Fruit fly (Drosophila melanogaster) whole organism, adult: Measurements from ENCODE around the gene Ttc26.

Experiments
- CG11617 ChIP-seq: fragments of 200-800 bp; sonication (Bioruptor generic); optimal IDR thresholded peaks from 2 replicates; lab custom pipeline; 2017; ENCODE audit warnings: mild to moderate bottlenecking, missing biosample characterization, missing genetic modification reagents, missing genetic modification characterization
- CG12768 ChIP-seq: fragments of 200-800 bp; sonication (Bioruptor generic); optimal IDR thresholded peaks from 2 replicates; lab custom pipeline; 2017; ENCODE audit warnings: missing biosample characterization, missing genetic modification characterization, mild to moderate bottlenecking, moderate library complexity, missing genetic modification reagents
- CG14711 ChIP-seq: fragments of 200-800 bp; sonication (Bioruptor generic); optimal IDR thresholded peaks from 2 replicates; lab custom pipeline; 2018; ENCODE audit warnings: missing biosample characterization, mild to moderate bottlenecking, missing genetic modification characterization, moderate library complexity
- CG1620 ChIP-seq: fragments of 200-800 bp; sonication (Bioruptor generic); optimal IDR thresholded peaks from 2 replicates; lab custom pipeline; 2016; ENCODE audit warnings: missing biosample characterization, missing genetic modification characterization
- CG33017 ChIP-seq: fragments of 200-800 bp; sonication (Bioruptor generic); optimal IDR thresholded peaks from 2 replicates; lab custom pipeline; 2018; ENCODE audit warnings: missing biosample characterization, mild to moderate bottlenecking, missing genetic modification characterization, moderate library complexity
- CG5204 ChIP-seq: fragments of 200-800 bp; sonication (Bioruptor generic); optimal IDR thresholded peaks from 2 replicates; lab custom pipeline; 2016; ENCODE audit warnings: missing biosample characterization, missing genetic modification characterization
- CG7045 ChIP-seq: fragments of 200-800 bp; sonication (Bioruptor generic); optimal IDR thresholded peaks from 2 replicates; lab custom pipeline; 2017; ENCODE audit warnings: missing biosample characterization, mild to moderate bottlenecking, missing genetic modification characterization
- CG7101 ChIP-seq: fragments of 200-800 bp; sonication (Bioruptor generic); optimal IDR thresholded peaks from 2 replicates; lab custom pipeline; 2018; ENCODE audit warnings: missing biosample characterization, mild to moderate bottlenecking, missing genetic modification characterization, moderate library complexity
- Clk ChIP-seq: fragments of 200-800 bp; sonication (Bioruptor generic); optimal IDR thresholded peaks from 2 replicates; lab custom pipeline; 2017; ENCODE audit warnings: missing biosample characterization, missing genetic modification characterization
- Crg-1 ChIP-seq: fragments of 200-800 bp; sonication (Bioruptor generic); optimal IDR thresholded peaks from 2 replicates; lab custom pipeline; 2016; ENCODE audit warnings: missing biosample characterization, missing genetic modification characterization
- Hr96 ChIP-seq: fragments of 200-800 bp; sonication (Bioruptor generic); optimal IDR thresholded peaks from 2 replicates; lab custom pipeline; 2016; ENCODE audit warnings: missing biosample characterization, missing genetic modification characterization
- Mnt ChIP-seq: fragments of 200-800 bp; sonication (Bioruptor generic); optimal IDR thresholded peaks from 2 replicates; lab custom pipeline; 2016; ENCODE audit warnings: missing biosample characterization, mild to moderate bottlenecking, missing genetic modification characterization
- bab1 ChIP-seq: fragments of 200-800 bp; sonication (Bioruptor generic); optimal IDR thresholded peaks from 3 replicates; lab custom pipeline; 2019; ENCODE audit warnings: missing biosample characterization, mild to moderate bottlenecking, missing genetic modification characterization, moderate library complexity
- cic ChIP-seq: fragments of 200-800 bp; sonication (Bioruptor generic); optimal IDR thresholded peaks from 2 replicates; lab custom pipeline; 2017; ENCODE audit warnings: missing biosample characterization, mild to moderate bottlenecking, missing genetic modification characterization, moderate library complexity
- cnc ChIP-seq, 2 experiments: fragments of >200 bp; optimal IDR thresholded peaks; 2 replicates each; lab custom pipeline; 2017
- ovo ChIP-seq: fragments of 200-800 bp; sonication (Bioruptor generic); optimal IDR thresholded peaks from 2 replicates; lab custom pipeline; 2016; ENCODE audit warnings: missing biosample characterization, missing genetic modification characterization
- pad ChIP-seq: fragments of 200-800 bp; sonication (Bioruptor generic); optimal IDR thresholded peaks from 3 replicates; lab custom pipeline; 2017; ENCODE audit warnings: missing biosample characterization, missing genetic modification characterization, mild to moderate bottlenecking, moderate library complexity, missing genetic modification reagents
- tj ChIP-seq: fragments of 200-800 bp; sonication (Bioruptor generic); optimal IDR thresholded peaks from 3 replicates; lab custom pipeline; 2017; ENCODE audit warnings: missing biosample characterization, mild to moderate bottlenecking, missing genetic modification characterization, moderate library complexity
- toe ChIP-seq: fragments of 200-800 bp; sonication (Bioruptor generic); optimal IDR thresholded peaks from 2 replicates; lab custom pipeline; 2016; ENCODE audit warnings: missing biosample characterization, missing genetic modification characterization

Ttc26 gene

DNA sequence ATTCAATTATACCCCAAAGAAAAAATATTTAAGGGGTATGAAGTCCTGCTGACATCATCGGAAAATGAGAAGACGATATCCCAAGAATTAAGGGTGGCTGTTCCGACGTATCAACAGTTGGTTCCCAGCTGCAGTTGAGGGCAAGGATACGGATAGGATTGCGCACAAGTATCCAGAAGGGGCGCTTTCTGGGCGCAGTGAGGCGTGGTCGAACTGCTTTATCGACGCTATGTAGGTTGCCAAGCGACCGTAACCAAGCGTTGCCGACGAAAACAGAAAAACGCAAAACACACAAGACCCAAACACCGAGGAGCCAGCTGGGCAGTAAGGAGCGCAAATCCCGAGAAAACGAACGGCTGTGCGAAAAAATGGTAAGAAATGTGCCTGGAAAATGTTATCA is at the start of gene Ttc26:
Gene Ttc26 (plus strand): TSS at position 289 of the 400 bp plus-strand sequence.
- TF ChIP-seq CG7101 (tag; lab: Kevin White, UChicago), result no peak
- no peak for TF ChIP-seq bab1 (GFP tag; lab: Kevin White, UChicago)
- TF ChIP-seq CG14711 (tag; lab: Kevin White, UChicago), result no peak

dm6 chr3R:15730629-15731028 is 43.6 kb upstream of the Ttc26 start:
- TF ChIP-seq ovo (no peak), cnc (optimal IDR thresholded peaks at IDR 0.05; lab: Kevin White, UChicago) (no peak), CG11617 (GFP tag; lab: Kevin White, UChicago) (no peak), pad (GFP tag; lab: Kevin White, UChicago) (no peak)

DNA sequence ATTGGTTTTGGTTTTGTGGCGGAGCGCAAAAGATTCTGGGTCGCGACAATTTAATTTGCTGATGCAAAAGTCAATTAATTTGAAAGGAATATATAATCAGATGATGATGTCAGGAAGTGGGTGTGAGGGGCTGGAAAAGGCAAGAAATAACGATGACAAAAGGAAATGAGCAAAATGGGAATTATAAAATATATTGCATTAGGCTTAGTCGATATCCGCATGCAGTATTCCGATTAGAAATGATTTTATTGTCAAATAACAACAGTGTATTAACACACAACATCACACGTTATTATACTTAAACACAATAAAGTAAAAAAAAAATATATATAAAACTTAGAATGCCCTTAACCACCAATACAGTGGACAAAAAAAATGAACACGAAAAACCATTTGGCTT is 42.8 kb upstream of the Ttc26 start, which contains the start of gene CG34274:
Gene CG34274 (plus strand): TSS at position 301 of the 400 bp plus-strand sequence.
- no peak for TF ChIP-seq CG5204
- no peak for TF ChIP-seq CG11617 (GFP tag; lab: Kevin White, UChicago)

dm6 chr3R:15744354-15744753 is 29.9 kb upstream of the Ttc26 start, which contains the start of gene CG4520:
TSS of gene CG4520 (plus strand) at chr3R:15744654.
- TF ChIP-seq CG1620 (GFP tag; lab: Kevin White, UChicago), result no peak

DNA sequence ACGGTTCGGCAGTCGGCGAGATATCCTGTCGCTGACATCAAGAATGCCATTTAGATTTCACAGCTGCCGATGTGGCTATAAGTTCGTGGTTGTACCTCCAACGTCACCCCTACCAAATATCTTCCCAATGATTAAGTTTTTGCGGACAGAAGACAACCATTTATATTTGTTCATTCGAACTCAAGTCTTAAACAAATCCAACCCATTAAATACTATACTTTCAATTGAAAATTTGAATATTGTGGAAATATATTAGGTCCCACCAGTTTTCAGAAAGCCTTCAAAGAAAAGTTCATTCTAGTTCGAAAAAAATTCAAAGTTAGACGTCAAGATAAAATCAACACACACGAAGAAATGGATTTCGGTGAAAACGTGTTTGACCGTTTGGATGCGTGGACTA is 11.4 kb upstream of the Ttc26 start, which contains the start of gene CG12784:
Gene CG12784 (plus strand): TSS at position 301 of the 400 bp plus-strand sequence.
- TF ChIP-seq pad (GFP tag; lab: Kevin White, UChicago) (no peak), CG7045 (GFP tag; lab: Kevin White, UChicago) (no peak), CG12768 (GFP tag; lab: Kevin White, UChicago) (no peak), Crg-1 (no peak), CG7101 (tag; lab: Kevin White, UChicago) (no peak), Hr96 (no peak), cic (GFP tag; lab: Kevin White, UChicago) (no peak), ovo (no peak), toe (no peak), CG5204 (no peak), bab1 (GFP tag; lab: Kevin White, UChicago) (no peak), tj (no peak), Mnt (GFP tag; lab: Kevin White, UChicago) (no peak)

dm6 chr3R:15767338-15767737 is 6.9 kb upstream of the Ttc26 start, which contains the start of gene CG5623:
TSS of gene CG5623 (minus strand) at chr3R:15767438.
- TF ChIP-seq CG33017 (tag; lab: Kevin White, UChicago) (no peak), CG1620 (GFP tag; lab: Kevin White, UChicago) (no peak), pad (GFP tag; lab: Kevin White, UChicago) (no peak), CG7045 (GFP tag; lab: Kevin White, UChicago) (no peak)

DNA sequence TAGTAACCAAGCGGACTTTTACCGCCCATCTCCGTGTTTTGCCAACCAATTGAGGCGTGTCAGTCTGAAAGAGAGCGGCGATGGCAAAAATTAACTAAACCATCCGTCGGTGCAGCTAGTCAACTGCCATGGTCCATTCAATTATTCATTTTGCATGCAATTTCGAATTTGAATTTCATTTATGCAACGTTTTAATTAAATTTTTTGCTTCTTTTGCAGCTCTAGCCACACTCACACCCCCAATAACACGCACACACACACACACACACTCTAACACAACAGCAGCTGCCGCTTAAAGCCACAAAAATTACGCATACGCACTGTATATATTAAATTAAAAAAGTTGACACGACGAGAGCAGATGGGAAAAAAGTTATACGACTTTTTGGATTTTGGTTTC is 5.3 kb upstream of the Ttc26 start:
- TF ChIP-seq CG7045 (GFP tag; lab: Kevin White, UChicago), result no peak
- TF ChIP-seq CG11617 (GFP tag; lab: Kevin White, UChicago), result no peak
- TF ChIP-seq Crg-1, result no peak
- TF ChIP-seq ovo, result no peak
- TF ChIP-seq tj, result no peak
- TF ChIP-seq CG7101 (tag; lab: Kevin White, UChicago), result no peak
- TF ChIP-seq CG5204, result no peak
- TF ChIP-seq bab1 (GFP tag; lab: Kevin White, UChicago), result no peak
- no peak for TF ChIP-seq cic (GFP tag; lab: Kevin White, UChicago)
- TF ChIP-seq CG14711 (tag; lab: Kevin White, UChicago), result no peak
- TF ChIP-seq Clk (GFP tag; lab: Kevin White, UChicago), result no peak
- TF ChIP-seq pad (GFP tag; lab: Kevin White, UChicago), result no peak
- TF ChIP-seq CG33017 (tag; lab: Kevin White, UChicago), result no peak
- no peak for TF ChIP-seq toe
- TF ChIP-seq Mnt (GFP tag; lab: Kevin White, UChicago), result no peak

dm6 chr3R:15775242-15775641 is 1.0 kb downstream of the Ttc26 start, which contains the start of gene CG45207:
TSS of gene CG45207 (minus strand) at chr3R:15775342.
- TF ChIP-seq cnc (optimal IDR thresholded peaks at IDR 0.05; lab: Kevin White, UChicago) (no peak), CG7045 (GFP tag; lab: Kevin White, UChicago) (no peak), tj (no peak), ovo (no peak), CG1620 (GFP tag; lab: Kevin White, UChicago) (no peak), CG11617 (GFP tag; lab: Kevin White, UChicago) (no peak), CG12768 (GFP tag; lab: Kevin White, UChicago) (no peak), Hr96 (no peak), bab1 (GFP tag; lab: Kevin White, UChicago) (no peak), Clk (GFP tag; lab: Kevin White, UChicago) (no peak), Mnt (GFP tag; lab: Kevin White, UChicago) (no peak), cic (GFP tag; lab: Kevin White, UChicago) (no peak), CG33017 (tag; lab: Kevin White, UChicago) (no peak), CG5204 (no peak), toe (no peak)
